Fruit fly (Drosophila melanogaster) whole organism, adult: Measurements from ENCODE around the gene CG15543.

Source experiments
- Clk ChIP-seq: fragments of 200-800 bp; sonication (Bioruptor generic); optimal IDR thresholded peaks from 2 replicates; lab custom pipeline; 2017; ENCODE audit warnings: missing biosample characterization, missing genetic modification characterization
- Crg-1 ChIP-seq: fragments of 200-800 bp; sonication (Bioruptor generic); optimal IDR thresholded peaks from 2 replicates; lab custom pipeline; 2016; ENCODE audit warnings: missing biosample characterization, missing genetic modification characterization
- kay ChIP-seq: fragments of 200-800 bp; sonication (Bioruptor generic); peaks from one replicate; lab custom pipeline; 2016; ENCODE audit warnings: missing biosample characterization, missing genetic modification characterization, borderline replicate concordance
- ovo ChIP-seq: fragments of 200-800 bp; sonication (Bioruptor generic); optimal IDR thresholded peaks from 2 replicates; lab custom pipeline; 2016; ENCODE audit warnings: missing biosample characterization, missing genetic modification characterization

DNA sequence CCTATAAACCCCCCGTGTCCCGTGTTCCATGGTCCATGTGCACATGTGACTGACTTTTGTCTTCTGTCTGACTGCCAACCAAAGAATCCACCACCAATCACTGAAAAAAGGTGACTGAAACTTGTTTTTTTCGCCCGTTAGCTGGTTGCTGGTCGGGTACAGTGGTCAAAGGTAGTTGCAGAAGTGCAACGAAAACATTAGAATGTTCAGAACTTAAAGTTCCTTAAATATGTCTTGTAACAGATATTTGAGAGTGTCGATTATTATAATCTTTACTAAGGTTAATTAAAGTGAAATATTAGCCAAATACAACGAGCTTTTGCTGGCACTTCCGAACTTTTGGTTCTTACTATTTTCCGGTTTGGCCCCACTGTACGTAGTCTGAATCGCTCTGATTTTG is 18.5 kb downstream of the CG15543 start:
- no peak for TF ChIP-seq kay (GFP tag; lab: Kevin White, UChicago)
- TF ChIP-seq Clk (GFP tag; lab: Kevin White, UChicago) = no peak
- TF ChIP-seq Crg-1 (GFP tag; lab: Kevin White, UChicago) = no peak
- no peak for TF ChIP-seq ovo (GFP tag; lab: Kevin White, UChicago)
